Worm (Caenorhabditis elegans) whole organism, early embryonic: ENCODE data around the gene srsx-34.

Experiments used
- F13C5.2 ChIP-seq: sonication (generic microtip); optimal IDR thresholded peaks from 2 replicates; lab custom pipeline; 2017; ENCODE audit warnings: mild to moderate bottlenecking, missing genetic modification characterization, inconsistent platforms, missing compliant biosample characterization
- hmbx-1 ChIP-seq: sonication (generic microtip); optimal IDR thresholded peaks from 2 replicates; lab custom pipeline; 2016; ENCODE audit warnings: mild to moderate bottlenecking, missing genetic modification characterization, missing compliant biosample characterization

DNA sequence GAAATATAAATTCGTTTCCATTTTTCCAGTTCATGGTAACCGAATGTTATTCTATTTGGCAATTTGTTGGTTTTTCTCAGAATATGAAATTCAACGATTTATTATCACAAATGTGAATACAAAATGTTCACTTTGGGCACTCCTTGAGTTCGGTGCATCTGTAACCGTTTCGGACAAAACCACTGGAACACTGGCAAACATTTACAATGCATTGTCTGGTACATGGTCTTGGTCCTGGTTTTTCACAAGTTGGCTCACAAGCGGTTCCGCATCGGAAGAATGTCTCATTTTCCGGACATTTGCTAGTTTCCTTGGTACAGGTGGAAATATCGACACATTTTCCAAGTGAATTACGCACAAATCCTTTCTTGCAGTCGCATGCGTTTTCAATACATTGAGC, 17.4 kb downstream of the srsx-34 start:
- no peak for TF ChIP-seq F13C5.2 (tag; lab: Kevin White, UChicago)
- TF ChIP-seq hmbx-1 (tag; lab: Kevin White, UChicago), result no peak
